Worm (Caenorhabditis elegans) whole organism, young adult: ENCODE results near the gene nas-13.

Experiments used
- D2030.7 ChIP-seq: fragments of 200-800 bp; sonication (Bioruptor generic); IDR thresholded peaks from 2 replicates; pipeline ENCODE4 v1.3.6; 2022; ENCODE audit warnings: missing genetic modification reagents, missing genetic modification characterization, missing compliant biosample characterization
- ceh-40 ChIP-seq: fragments of 200-800 bp; sonication (Bioruptor generic); IDR thresholded peaks from 2 replicates; pipeline ENCODE4 v1.3.6; 2022; ENCODE audit warnings: missing genetic modification characterization, missing compliant biosample characterization
- dpl-1 ChIP-seq: fragments of 150-350 bp; optimal IDR thresholded peaks from 2 replicates; lab custom pipeline; 2014; ENCODE audit warnings: missing biosample characterization, missing genetic modification reagents, missing genetic modification characterization
- rec-8 ChIP-seq, 2 experiments: sonication (generic microtip); optimal IDR thresholded peaks; 2 replicates each; lab custom pipeline; 2016; ENCODE audit warnings: mild to moderate bottlenecking in 2 of 2, missing genetic modification characterization in 2 of 2, missing genetic modification reagents in 2 of 2, missing genotype in 2 of 2, missing biosample characterization in 1 of 2, missing compliant biosample characterization in 1 of 2, moderate library complexity in 1 of 2

DNA sequence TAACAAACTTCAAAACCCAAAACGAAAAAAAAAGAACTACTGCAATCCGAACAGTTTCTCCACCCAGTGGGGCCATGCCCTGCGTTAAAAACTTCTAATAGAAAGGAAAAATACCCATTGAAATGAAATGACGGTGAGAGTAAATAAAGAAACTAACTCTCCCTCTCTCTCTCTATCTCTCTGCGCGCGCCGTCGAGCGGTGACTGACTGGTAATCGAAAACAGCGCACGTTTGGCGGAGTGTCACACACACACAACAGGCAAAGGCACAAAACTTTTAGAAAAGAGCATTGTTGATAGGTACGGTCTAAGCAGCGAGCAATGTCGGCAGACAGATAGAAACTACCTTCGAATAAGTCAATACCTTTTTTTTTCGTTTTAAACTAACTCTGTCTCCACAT is 51.5 kb downstream of the nas-13 start:
- TF ChIP-seq rec-8 (tag; optimal IDR thresholded peaks at IDR 0.05; lab: Kevin White, UChicago), result no peak
- no peak for TF ChIP-seq ceh-40
- TF ChIP-seq dpl-1, result no peak
- TF ChIP-seq D2030.7 (GFP tag; lab: Robert Waterston, UW), result no peak
